Fruit fly (Drosophila melanogaster): ENCODE measurements around the gene CG4259.

Gene CG4259

DNA sequence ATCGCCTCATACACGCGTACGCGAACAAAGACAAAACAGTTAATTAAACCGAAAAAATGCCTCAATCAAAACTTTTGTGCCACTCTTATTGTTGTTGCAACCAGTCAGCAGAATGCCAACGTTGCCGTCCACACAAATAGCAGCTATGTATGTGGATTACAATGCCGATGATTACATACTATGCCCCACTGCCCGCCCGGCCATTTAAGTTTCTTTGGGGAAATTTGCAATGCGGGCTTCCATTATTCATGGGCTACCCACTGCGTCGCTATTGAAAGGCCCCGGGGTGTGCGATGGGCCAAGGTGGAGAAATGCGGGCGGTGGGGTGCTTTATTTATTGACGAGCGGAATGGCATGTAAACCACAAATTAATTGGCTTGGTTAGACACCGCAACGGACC lies 44.7 kb downstream of the CG4259 start:
- no peak for TF ChIP-seq psq (optimal IDR thresholded peaks at IDR 0.05)
- no peak for TF ChIP-seq insv (optimal IDR thresholded peaks at IDR 0.05)
- TF ChIP-seq h (optimal IDR thresholded peaks at IDR 0.05) = no peak
- TF ChIP-seq Myc (optimal IDR thresholded peaks at IDR 0.05) = no peak
- TF ChIP-seq ttk (optimal IDR thresholded peaks at IDR 0.05) = no peak
- no peak for TF ChIP-seq Sin3A (optimal IDR thresholded peaks at IDR 0.05)

DNA sequence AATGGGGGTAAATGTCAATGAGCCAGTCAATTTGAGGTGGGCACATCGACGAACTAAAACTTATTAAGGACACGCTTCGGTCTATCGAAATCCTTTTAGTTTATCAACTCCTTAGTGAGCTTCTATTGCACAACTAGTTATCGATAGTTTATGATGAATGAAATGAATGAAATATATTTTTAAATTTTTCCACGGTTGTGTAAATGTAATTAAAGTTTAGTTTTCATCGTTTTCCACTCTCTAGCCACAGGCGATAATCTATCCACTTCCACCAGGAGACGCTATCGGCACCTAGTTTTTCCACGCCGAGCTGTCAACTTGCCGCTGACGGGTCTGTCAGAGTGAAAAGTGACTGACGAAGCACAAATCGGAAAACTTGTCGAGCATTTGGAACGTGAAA lies 49.4 kb downstream of the CG4259 start, which contains the start of gene CG12674:
TSS of gene CG12674 (plus strand) at position 301 of the 400 bp plus-strand sequence.
- TF ChIP-seq psq (optimal IDR thresholded peaks at IDR 0.05) (no peak), ttk (optimal IDR thresholded peaks at IDR 0.05) (no peak), Sin3A (optimal IDR thresholded peaks at IDR 0.05) (no peak), Myc (optimal IDR thresholded peaks at IDR 0.05) (no peak), insv (optimal IDR thresholded peaks at IDR 0.05) (no peak)
